Fruit fly (Drosophila melanogaster): Measurements from ENCODE around the gene CG8353.

DNA sequence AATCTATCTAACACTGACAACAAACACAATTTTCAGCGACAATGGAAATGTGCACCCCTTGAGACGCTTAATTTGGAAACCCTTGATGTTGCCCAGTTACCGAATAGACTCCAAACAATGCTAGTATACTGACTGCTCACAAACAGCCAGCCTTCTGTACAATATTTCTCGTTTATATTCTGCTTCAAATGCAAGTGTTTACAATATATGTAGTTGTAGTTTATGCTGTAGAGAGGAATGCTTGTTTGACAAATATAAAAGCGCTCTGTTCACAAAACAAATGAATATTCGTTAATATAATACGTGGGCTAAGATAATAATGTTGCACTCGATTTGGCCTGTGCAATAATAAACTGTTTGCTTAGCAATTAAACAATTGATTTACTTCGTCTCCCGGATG lies 4.1 kb downstream of the CG8353 start, which contains the start of gene CG8292:
- TF ChIP-seq Crg-1 (GFP tag; optimal IDR thresholded peaks at IDR 0.05) (no peak), kay (GFP tag; ENCODE audit: borderline replicate concordance) (no peak), CG12768 (GFP tag; optimal IDR thresholded peaks at IDR 0.05) (no peak), CG7045 (GFP tag; optimal IDR thresholded peaks at IDR 0.05) (no peak), Mnt (GFP tag; optimal IDR thresholded peaks at IDR 0.05) (no peak), tj (GFP tag; optimal IDR thresholded peaks at IDR 0.05) (no peak), CG1620 (GFP tag; optimal IDR thresholded peaks at IDR 0.05) (no peak), bab1 (GFP tag; optimal IDR thresholded peaks at IDR 0.05) (no peak), CG5204 (GFP tag; optimal IDR thresholded peaks at IDR 0.05) (no peak), Clk (GFP tag; optimal IDR thresholded peaks at IDR 0.05) (no peak), cic (GFP tag; optimal IDR thresholded peaks at IDR 0.05) (no peak), cnc (optimal IDR thresholded peaks at IDR 0.05) (no peak), Hr96 (GFP tag; optimal IDR thresholded peaks at IDR 0.05) (no peak)
